Worm (Caenorhabditis elegans) whole organism, young adult: ENCODE results near the gene R04B5.7.

Experiments
- B0035.1 ChIP-seq: sonication (generic microtip); optimal IDR thresholded peaks from 2 replicates; lab custom pipeline; 2016; ENCODE audit warnings: missing genetic modification characterization, mild to moderate bottlenecking, missing compliant biosample characterization, missing genotype, missing genetic modification reagents
- B0261.1 ChIP-seq: sonication (generic microtip); optimal IDR thresholded peaks from 2 replicates; lab custom pipeline; 2016; ENCODE audit warnings: mild to moderate bottlenecking, missing genetic modification characterization, moderate library complexity, missing compliant biosample characterization
- D2030.7 ChIP-seq: fragments of 200-800 bp; sonication (Bioruptor generic); IDR thresholded peaks from 2 replicates; pipeline ENCODE4 v1.3.6; 2022; ENCODE audit warnings: missing genetic modification reagents, missing genetic modification characterization, missing compliant biosample characterization
- F39B2.1 ChIP-seq: fragments of 200-800 bp; sonication (Bioruptor generic); IDR thresholded peaks from 2 replicates; pipeline ENCODE4 v1.3.6; 2022; ENCODE audit warnings: missing genetic modification reagents, missing genetic modification characterization, missing compliant biosample characterization
- F49E8.2 ChIP-seq: sonication (generic microtip); optimal IDR thresholded peaks from 3 replicates; lab custom pipeline; 2017; ENCODE audit warnings: missing genetic modification characterization, mild to moderate bottlenecking, missing compliant biosample characterization, antibody characterized with exemption, moderate library complexity; ENCODE audit not compliant: insufficient read depth
- T26A5.8 ChIP-seq: sonication (generic microtip); optimal IDR thresholded peaks from 2 replicates; lab custom pipeline; 2016; ENCODE audit warnings: missing genetic modification characterization, missing compliant biosample characterization
- Y53F4B.3 ChIP-seq: fragments of 200-800 bp; sonication (Bioruptor generic); IDR thresholded peaks from 2 replicates; pipeline ENCODE4 v1.3.6; 2022; ENCODE audit warnings: missing genetic modification reagents, missing genetic modification characterization, missing compliant biosample characterization
- Y53G8AR.9 ChIP-seq: fragments of 200-800 bp; sonication (Bioruptor generic); conservative IDR thresholded peaks from 2 replicates; pipeline ENCODE4 v1.3.6; 2022; ENCODE audit warnings: missing genetic modification reagents, missing genetic modification characterization, missing compliant biosample characterization
- akir-1 ChIP-seq: fragments of 200-800 bp; sonication (Bioruptor generic); optimal IDR thresholded peaks from 2 replicates; lab custom pipeline; 2018; ENCODE audit warnings: mild to moderate bottlenecking, missing genetic modification characterization, moderate library complexity, missing compliant biosample characterization
- ama-1 ChIP-seq, 3 experiments: fragments of 150-350 bp in 1 of 3; sonication (generic microtip) in 2 of 3; optimal IDR thresholded peaks; 2 replicates each; lab custom pipeline; 2014 to 2018; ENCODE audit warnings: missing biosample characterization in 2 of 3, missing genetic modification characterization in 2 of 3, missing genetic modification reagents in 2 of 3
- aptf-3 ChIP-seq: fragments of 200-800 bp; sonication (Bioruptor generic); IDR thresholded peaks from 2 replicates; pipeline ENCODE4 v1.3.6; 2022; ENCODE audit warnings: missing genetic modification characterization, missing compliant biosample characterization
- ceh-40 ChIP-seq: fragments of 200-800 bp; sonication (Bioruptor generic); IDR thresholded peaks from 2 replicates; pipeline ENCODE4 v1.3.6; 2022; ENCODE audit warnings: missing genetic modification characterization, missing compliant biosample characterization
- ceh-79 ChIP-seq: sonication (generic microtip); optimal IDR thresholded peaks from 2 replicates; lab custom pipeline; 2017; ENCODE audit warnings: mild to moderate bottlenecking, missing genetic modification characterization, missing compliant biosample characterization
- ceh-91 ChIP-seq: fragments of 200-800 bp; sonication (Bioruptor generic); IDR thresholded peaks from 2 replicates; pipeline ENCODE4 v1.3.6; 2022; ENCODE audit warnings: missing genetic modification reagents, missing genetic modification characterization, missing compliant biosample characterization
- chd-7 ChIP-seq: sonication (generic microtip); optimal IDR thresholded peaks from 2 replicates; lab custom pipeline; 2016; ENCODE audit warnings: mild to moderate bottlenecking, missing genetic modification characterization, moderate library complexity, missing compliant biosample characterization
- dpff-1 ChIP-seq: sonication (generic microtip); optimal IDR thresholded peaks from 2 replicates; lab custom pipeline; 2017; ENCODE audit warnings: mild to moderate bottlenecking, missing genetic modification characterization, missing compliant biosample characterization
- dpl-1 ChIP-seq: fragments of 150-350 bp; optimal IDR thresholded peaks from 2 replicates; lab custom pipeline; 2014; ENCODE audit warnings: missing biosample characterization, missing genetic modification reagents, missing genetic modification characterization
- egl-18 ChIP-seq: fragments of 200-800 bp; sonication (Bioruptor generic); IDR thresholded peaks from 2 replicates; pipeline ENCODE4 v1.3.6; 2022; ENCODE audit warnings: missing genetic modification reagents, missing genetic modification characterization, missing compliant biosample characterization
- egrh-3 ChIP-seq: fragments of 200-800 bp; sonication (Bioruptor generic); IDR thresholded peaks from 2 replicates; pipeline ENCODE4 v1.3.6; 2022; ENCODE audit warnings: missing genetic modification reagents, missing genetic modification characterization, missing compliant biosample characterization
- ets-4 ChIP-seq: fragments of 200-800 bp; sonication (Bioruptor generic); optimal IDR thresholded peaks from 2 replicates; lab custom pipeline; 2018; ENCODE audit warnings: mild to moderate bottlenecking, missing genetic modification characterization, missing compliant biosample characterization
- gei-17 ChIP-seq: fragments of 200-800 bp; sonication (Bioruptor generic); optimal IDR thresholded peaks from 2 replicates; lab custom pipeline; 2018; ENCODE audit warnings: mild to moderate bottlenecking, missing genetic modification characterization, missing compliant biosample characterization
- hmg-1.2 ChIP-seq: fragments of 200-800 bp; sonication (Bioruptor generic); IDR thresholded peaks from 2 replicates; pipeline ENCODE4 v1.3.6; 2022; ENCODE audit warnings: missing genetic modification reagents, missing genetic modification characterization, missing compliant biosample characterization
- let-526 ChIP-seq: fragments of 200-800 bp; sonication (Bioruptor generic); IDR thresholded peaks from 2 replicates; pipeline ENCODE4 v1.3.6; 2022; ENCODE audit warnings: missing genetic modification reagents, missing genetic modification characterization, missing compliant biosample characterization
- let-607 ChIP-seq, 2 experiments: fragments of 200-800 bp in 1 of 2; sonication (Bioruptor generic) in 1 of 2; sonication (generic microtip) in 1 of 2; optimal IDR thresholded peaks; 2 replicates each; lab custom pipeline; 2016 to 2018; ENCODE audit warnings: mild to moderate bottlenecking in 2 of 2, missing compliant biosample characterization in 2 of 2, missing genetic modification characterization in 2 of 2, moderate library complexity in 2 of 2, missing genotype in 1 of 2
- mcd-1 ChIP-seq: fragments of 200-800 bp; sonication (Bioruptor generic); IDR thresholded peaks from 2 replicates; pipeline ENCODE4 v1.3.6; 2022; ENCODE audit warnings: missing genetic modification reagents, missing genetic modification characterization, missing compliant biosample characterization
- mel-28 ChIP-seq: sonication (generic microtip); optimal IDR thresholded peaks from 2 replicates; lab custom pipeline; 2016; ENCODE audit warnings: borderline replicate concordance, mild to moderate bottlenecking, missing genetic modification characterization, missing compliant biosample characterization
- nhr-120 ChIP-seq: fragments of 200-800 bp; sonication (Bioruptor generic); IDR thresholded peaks from 2 replicates; pipeline ENCODE4 v1.3.6; 2022; ENCODE audit warnings: missing genetic modification characterization, missing compliant biosample characterization
- nhr-80 ChIP-seq: sonication (generic microtip); optimal IDR thresholded peaks from 2 replicates; lab custom pipeline; 2016; ENCODE audit warnings: missing genetic modification characterization, missing compliant biosample characterization
- pha-4 ChIP-seq: fragments of 150-350 bp; sonication (generic microtip); optimal IDR thresholded peaks from 2 replicates; lab custom pipeline; 2014; ENCODE audit warnings: missing biosample characterization, missing genetic modification reagents, missing genetic modification characterization
- rec-8 ChIP-seq, 2 experiments: sonication (generic microtip); optimal IDR thresholded peaks; 2 replicates each; lab custom pipeline; 2016; ENCODE audit warnings: mild to moderate bottlenecking in 2 of 2, missing genetic modification characterization in 2 of 2, missing genetic modification reagents in 2 of 2, missing genotype in 2 of 2, missing biosample characterization in 1 of 2, missing compliant biosample characterization in 1 of 2, moderate library complexity in 1 of 2
- rpc-1 ChIP-seq, 2 experiments: fragments of 150-350 bp in 1 of 2; sonication (generic microtip) in 1 of 2; optimal IDR thresholded peaks; 2 replicates each; lab custom pipeline; 2014 to 2018; ENCODE audit warnings: missing biosample characterization in 1 of 2, missing genetic modification characterization in 1 of 2, missing genetic modification reagents in 1 of 2, missing genotype in 1 of 2
- snpc-1.1 ChIP-seq: sonication (generic microtip); optimal IDR thresholded peaks from 2 replicates; lab custom pipeline; 2017; ENCODE audit warnings: missing genetic modification characterization, mild to moderate bottlenecking, missing compliant biosample characterization, antibody characterized with exemption, moderate library complexity, missing genotype, missing genetic modification reagents; ENCODE audit not compliant: insufficient read depth
- snpc-4 ChIP-seq, 5 experiments: fragments of 150-350 bp in 1 of 5; sonication (generic microtip) in 4 of 5; optimal IDR thresholded peaks; 2 replicates each; lab custom pipeline; 2014 to 2018; ENCODE audit warnings: missing genetic modification characterization in 5 of 5, missing biosample characterization in 3 of 5, antibody characterized with exemption in 2 of 5, mild to moderate bottlenecking in 2 of 5, missing compliant biosample characterization in 2 of 5, missing genotype in 2 of 5, moderate library complexity in 2 of 5, missing genetic modification reagents in 1 of 5
- somi-1 ChIP-seq: fragments of 200-800 bp; sonication (Bioruptor generic); optimal IDR thresholded peaks from 2 replicates; lab custom pipeline; 2018; ENCODE audit warnings: mild to moderate bottlenecking, missing genetic modification characterization, missing compliant biosample characterization
- xnd-1 ChIP-seq: sonication (generic microtip); optimal IDR thresholded peaks from 2 replicates; lab custom pipeline; 2016; ENCODE audit warnings: missing genotype, missing genetic modification reagents, missing genetic modification characterization, missing compliant biosample characterization
- zfh-2 ChIP-seq: fragments of 200-800 bp; sonication (Bioruptor generic); conservative IDR thresholded peaks from 2 replicates; pipeline ENCODE4 v1.3.6; 2022; ENCODE audit warnings: missing genetic modification reagents, missing genetic modification characterization, missing compliant biosample characterization

R04B5.7 gene

DNA sequence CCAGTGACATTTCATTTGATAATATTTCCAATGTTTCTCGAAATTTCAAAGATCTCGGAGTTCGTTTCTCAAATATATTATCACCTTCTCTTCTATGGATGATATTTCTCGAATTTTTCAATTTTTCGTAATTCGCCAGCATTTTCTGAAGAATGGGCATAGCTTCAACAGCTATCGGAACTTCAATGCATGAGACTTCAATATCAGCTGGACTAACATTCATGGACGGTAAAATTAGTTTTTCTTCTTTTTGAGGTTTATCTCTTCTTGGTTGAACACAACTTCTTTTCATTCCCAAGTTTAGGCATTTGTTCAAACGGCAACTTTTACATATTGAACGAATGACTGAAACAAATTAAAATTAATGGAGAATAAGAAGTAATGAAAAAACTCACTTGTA is 9.5 kb downstream of the R04B5.7 start:
- TF ChIP-seq dpl-1 (no peak), gei-17 (GFP tag; lab: Kevin White, UChicago) (no peak), ceh-79 (no peak), rpc-1 (optimal IDR thresholded peaks at IDR 0.05; lab: Kevin White, UChicago) (no peak), rpc-1 (tag; optimal IDR thresholded peaks at IDR 0.05; lab: Kevin White, UChicago) (no peak), ama-1 (optimal IDR thresholded peaks at IDR 0.05; lab: Kevin White, UChicago) (no peak), ama-1 (GFP tag; optimal IDR thresholded peaks at IDR 0.05; lab: Kevin White, UChicago) (no peak), B0035.1 (tag; lab: Kevin White, UChicago) (no peak), F39B2.1 (GFP tag; lab: Robert Waterston, UW) (no peak), ets-4 (GFP tag; lab: Kevin White, UChicago) (no peak)

DNA sequence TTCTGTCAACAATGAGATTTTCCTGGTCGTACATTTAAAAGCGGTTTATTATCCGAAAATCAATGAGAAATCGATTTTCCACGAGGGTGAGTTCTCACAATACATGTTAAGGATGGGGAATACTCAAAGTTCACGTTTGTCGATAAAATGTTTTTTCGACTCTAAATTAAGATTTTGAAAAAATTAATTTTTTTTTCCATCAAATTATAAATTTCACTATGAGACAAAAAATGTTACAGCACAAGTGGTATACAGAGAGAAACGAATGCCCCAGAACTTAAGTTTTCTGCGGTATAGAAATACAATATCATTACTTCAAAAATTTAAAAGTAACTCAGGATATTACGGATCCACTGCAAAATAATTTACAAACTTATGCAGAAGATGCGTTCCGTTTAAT is 12.1 kb downstream of the R04B5.7 start, which contains the start of gene R04B5.1:
R04B5.1 (minus strand) TSS at position 101 of the 400 bp plus-strand sequence.
- TF ChIP-seq let-526 (GFP tag; lab: Robert Waterston, UW) (no peak), egl-18 (GFP tag; lab: Robert Waterston, UW) (no peak), chd-7 (no peak), zfh-2 (no peak), snpc-4 (GFP tag; optimal IDR thresholded peaks at IDR 0.05; lab: Kevin White, UChicago) (no peak), snpc-4 (tag; optimal IDR thresholded peaks at IDR 0.05; lab: Kevin White, UChicago) (no peak), aptf-3 (GFP tag; lab: Robert Waterston, UW) (no peak), let-607 (tag; optimal IDR thresholded peaks at IDR 0.05; lab: Kevin White, UChicago) (no peak), nhr-80 (tag; lab: Kevin White, UChicago) (no peak), xnd-1 (no peak), ceh-40 (GFP tag; lab: Robert Waterston, UW) (no peak), D2030.7 (no peak)

DNA sequence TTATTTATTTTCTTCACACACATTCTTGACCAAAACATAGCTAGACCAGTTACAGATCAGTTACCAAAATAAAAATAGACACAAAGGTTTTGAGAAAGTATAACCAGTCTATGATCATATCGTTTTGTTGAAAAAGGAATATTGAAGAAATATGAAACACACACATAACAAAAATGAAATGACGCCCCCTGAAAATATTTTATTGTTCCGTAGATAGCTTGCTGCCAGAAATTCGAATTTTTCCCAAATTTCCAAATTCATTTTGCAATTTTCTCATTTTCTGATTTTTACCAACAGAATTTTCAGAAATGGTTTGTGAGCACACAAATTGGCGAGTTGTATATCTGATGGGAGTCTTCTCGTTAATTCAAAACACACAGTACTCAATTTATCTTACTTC is 14.9 kb downstream of the R04B5.7 start, which contains the start of gene F57A8.7:
F57A8.7 (plus strand) TSS at position 301 of the 400 bp plus-strand sequence.
- TF ChIP-seq nhr-120 (GFP tag; lab: Robert Waterston, UW) (no peak), F49E8.2 (tag; lab: Kevin White, UChicago) (no peak)

DNA sequence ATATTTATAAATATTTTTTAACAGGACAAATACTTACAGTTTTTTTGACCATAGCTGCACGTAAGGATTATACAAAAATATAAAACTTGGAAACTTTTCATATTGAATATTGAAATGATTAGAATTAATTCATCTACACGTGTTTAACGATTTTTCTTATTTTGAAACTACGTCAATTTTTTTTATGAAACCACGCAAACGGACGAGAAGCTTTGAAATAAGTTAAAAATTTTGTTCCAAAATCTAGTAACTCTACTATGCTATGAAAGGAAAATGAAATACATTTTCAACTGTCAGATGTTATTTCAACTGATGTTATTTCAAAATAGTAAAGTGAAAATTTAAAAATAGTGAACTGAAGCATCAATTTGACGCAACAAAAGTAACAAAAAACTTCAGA is 16.6 kb downstream of the R04B5.7 start, which contains the start of gene F57A8.6:
F57A8.6 (minus strand) TSS at position 101 of the 400 bp plus-strand sequence.
- no peak for TF ChIP-seq pha-4
- no peak for TF ChIP-seq B0261.1 (tag; lab: Kevin White, UChicago)
- TF ChIP-seq let-607 (tag; optimal IDR thresholded peaks at IDR 0.05; lab: Kevin White, UChicago), result no peak
- no peak for TF ChIP-seq mcd-1 (GFP tag; lab: Robert Waterston, UW)
- TF ChIP-seq F49E8.2 (tag; lab: Kevin White, UChicago), result no peak
- no peak for TF ChIP-seq Y53F4B.3
- no peak for TF ChIP-seq snpc-1.1 (tag; lab: Kevin White, UChicago)
- TF ChIP-seq T26A5.8 (tag; lab: Kevin White, UChicago), result no peak
- TF ChIP-seq, all 124 proteins: peak for 0

DNA sequence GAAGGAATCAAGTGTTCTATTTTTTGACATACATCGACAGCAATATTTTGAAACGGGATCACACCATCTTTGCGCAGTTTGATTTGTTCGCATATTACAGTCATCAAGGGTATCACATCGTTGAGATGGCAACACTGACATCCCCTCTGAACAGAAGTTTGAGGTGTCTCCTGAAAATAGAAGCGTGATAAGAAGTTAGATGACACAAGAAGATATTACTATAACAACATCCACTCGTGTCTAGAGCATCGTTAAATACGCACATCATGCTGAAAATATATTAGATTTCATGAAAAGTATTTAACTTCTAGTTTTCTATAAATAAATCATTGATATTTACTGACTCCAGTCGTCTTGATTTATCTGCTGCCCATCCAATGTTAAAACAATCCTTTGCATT is 17.6 kb downstream of the R04B5.7 start:
- TF ChIP-seq mel-28 (tag; lab: Kevin White, UChicago), result no peak
- TF ChIP-seq ceh-79, result no peak
- no peak for TF ChIP-seq rec-8 (tag; optimal IDR thresholded peaks at IDR 0.05; lab: Kevin White, UChicago)
- no peak for TF ChIP-seq hmg-1.2
- TF ChIP-seq ceh-91 (GFP tag; lab: Robert Waterston, UW), result no peak
- TF ChIP-seq let-607 (tag; optimal IDR thresholded peaks at IDR 0.05; lab: Kevin White, UChicago), result no peak
- TF ChIP-seq Y53G8AR.9 (GFP tag; lab: Robert Waterston, UW), result no peak
- TF ChIP-seq somi-1 (GFP tag; lab: Kevin White, UChicago), result no peak
- TF ChIP-seq B0035.1 (tag; lab: Kevin White, UChicago), result no peak
- no peak for TF ChIP-seq egrh-3
- no peak for TF ChIP-seq dpff-1
- no peak for TF ChIP-seq akir-1 (GFP tag; lab: Kevin White, UChicago)
